Worm (Caenorhabditis elegans) whole organism, early embryonic: ENCODE results near the gene rpl-15.

Experiments
- ama-1 ChIP-seq: fragments of 150-350 bp; optimal IDR thresholded peaks from 2 replicates; lab custom pipeline; 2014
- hmg-4 ChIP-seq: fragments of 200-800 bp; sonication (Bioruptor generic); optimal IDR thresholded peaks from 2 replicates; lab custom pipeline; 2018; ENCODE audit warnings: mild to moderate bottlenecking, missing genetic modification characterization, missing compliant biosample characterization

- no peak for TF ChIP-seq hmg-4 (GFP tag; lab: Kevin White, UChicago)
- TF ChIP-seq ama-1 (lab: Kevin White, UChicago) = no peak
These were observed 21.9 kb upstream of the rpl-15 start, which contains the start of gene K11H12.5 for ce11 chrIV:676280-676679.
